Fruit fly (Drosophila melanogaster): ENCODE measurements around the gene alphaTub84D.

DNA sequence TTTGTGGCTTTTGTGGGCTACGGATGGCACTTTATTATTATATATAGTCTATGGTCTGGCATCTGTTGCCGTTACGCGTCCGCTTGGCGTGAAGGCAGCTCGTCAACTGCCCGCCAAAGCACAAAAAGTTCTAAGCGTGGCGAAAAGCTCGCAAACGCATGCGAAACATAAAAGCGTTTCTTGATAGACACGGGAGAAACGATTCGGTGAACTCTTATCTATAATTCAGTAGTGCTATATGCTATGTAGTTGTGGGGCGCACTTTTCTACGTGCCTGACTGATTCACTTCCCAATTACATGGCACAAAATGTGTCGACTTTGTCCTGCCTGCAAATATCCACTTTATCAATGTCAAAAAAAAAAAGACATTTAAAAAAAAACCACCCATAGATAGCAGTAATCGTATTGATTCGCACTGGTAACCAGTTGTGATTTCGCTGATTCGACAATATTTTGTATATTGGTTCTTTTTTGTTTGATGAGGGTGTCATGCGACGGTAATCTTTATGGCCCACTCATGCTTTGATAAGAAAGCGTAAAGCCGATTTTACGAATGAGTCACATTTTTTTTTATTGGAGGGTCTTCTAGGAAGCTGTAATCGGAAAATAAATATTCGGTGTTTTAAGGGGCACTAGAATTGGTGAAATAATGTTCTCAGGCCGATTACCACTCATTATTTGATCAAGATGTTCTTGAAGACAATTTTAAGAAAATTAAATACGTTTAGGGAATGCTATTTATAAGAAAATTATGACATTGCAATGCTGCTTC, 25.4 kb upstream of the alphaTub84D start, which contains the start of gene alpha-Est9:
- TF ChIP-seq psq (optimal IDR thresholded peaks at IDR 0.05) (no peak), h (optimal IDR thresholded peaks at IDR 0.05) (no peak)

All from Kc167 (cell line).